Worm (Caenorhabditis elegans) whole organism, young adult: ENCODE measurements around the gene K05F1.14.

Experiments used
- D2030.7 ChIP-seq: fragments of 200-800 bp; sonication (Bioruptor generic); IDR thresholded peaks from 2 replicates; pipeline ENCODE4 v1.3.6; 2022; ENCODE audit warnings: missing genetic modification reagents, missing genetic modification characterization, missing compliant biosample characterization
- F10E7.11 ChIP-seq: sonication (generic microtip); optimal IDR thresholded peaks from 2 replicates; lab custom pipeline; 2017; ENCODE audit warnings: mild to moderate bottlenecking, missing genetic modification characterization, moderate library complexity, missing compliant biosample characterization
- F23B12.7 ChIP-seq: sonication (generic microtip); optimal IDR thresholded peaks from 2 replicates; lab custom pipeline; 2017; ENCODE audit warnings: missing genetic modification characterization, mild to moderate bottlenecking, missing compliant biosample characterization, antibody characterized with exemption, moderate library complexity; ENCODE audit not compliant: insufficient read depth
- F39B2.1 ChIP-seq: fragments of 200-800 bp; sonication (Bioruptor generic); IDR thresholded peaks from 2 replicates; pipeline ENCODE4 v1.3.6; 2022; ENCODE audit warnings: missing genetic modification reagents, missing genetic modification characterization, missing compliant biosample characterization
- F49E8.2 ChIP-seq: sonication (generic microtip); optimal IDR thresholded peaks from 3 replicates; lab custom pipeline; 2017; ENCODE audit warnings: missing genetic modification characterization, mild to moderate bottlenecking, missing compliant biosample characterization, antibody characterized with exemption, moderate library complexity; ENCODE audit not compliant: insufficient read depth
- T07F8.4 ChIP-seq: sonication (generic microtip); optimal IDR thresholded peaks from 2 replicates; lab custom pipeline; 2016; ENCODE audit warnings: mild to moderate bottlenecking, missing genetic modification characterization, moderate library complexity, missing compliant biosample characterization
- Y53G8AR.9 ChIP-seq: fragments of 200-800 bp; sonication (Bioruptor generic); conservative IDR thresholded peaks from 2 replicates; pipeline ENCODE4 v1.3.6; 2022; ENCODE audit warnings: missing genetic modification reagents, missing genetic modification characterization, missing compliant biosample characterization
- Y67H2A.10 ChIP-seq: fragments of 200-800 bp; sonication (Bioruptor generic); conservative IDR thresholded peaks from 2 replicates; pipeline ENCODE4 v1.3.6; 2022; ENCODE audit warnings: missing genetic modification reagents, missing genetic modification characterization, missing compliant biosample characterization
- Y79H2A.3 ChIP-seq: fragments of 200-800 bp; sonication (Bioruptor generic); conservative IDR thresholded peaks from 2 replicates; pipeline ENCODE4 v1.3.6; 2022; ENCODE audit warnings: missing genetic modification reagents, missing genetic modification characterization, missing compliant biosample characterization
- Y95B8A.8 ChIP-seq: fragments of 200-800 bp; sonication (Bioruptor generic); IDR thresholded peaks from 2 replicates; pipeline ENCODE4 v1.3.6; 2022; ENCODE audit warnings: missing genetic modification reagents, missing genetic modification characterization, missing compliant biosample characterization
- ZK185.1 ChIP-seq: sonication (generic microtip); optimal IDR thresholded peaks from 2 replicates; lab custom pipeline; 2016; ENCODE audit warnings: mild to moderate bottlenecking, missing genetic modification characterization, missing compliant biosample characterization; ENCODE audit not compliant: poor library complexity, severe bottlenecking
- atf-7 ChIP-seq: sonication (generic microtip); optimal IDR thresholded peaks from 2 replicates; lab custom pipeline; 2017; ENCODE audit warnings: mild to moderate bottlenecking, missing genetic modification characterization, missing compliant biosample characterization
- attf-3 ChIP-seq: fragments of 200-800 bp; sonication (Bioruptor generic); conservative IDR thresholded peaks from 2 replicates; pipeline ENCODE4 v1.3.6; 2022; ENCODE audit warnings: missing genetic modification reagents, missing genetic modification characterization, missing compliant biosample characterization
- bed-1 ChIP-seq: fragments of 200-800 bp; sonication (Bioruptor generic); IDR thresholded peaks from 2 replicates; pipeline ENCODE4 v1.3.6; 2022; ENCODE audit warnings: missing genetic modification reagents, missing genetic modification characterization, missing compliant biosample characterization
- cebp-2 ChIP-seq: fragments of 200-800 bp; sonication (Bioruptor generic); IDR thresholded peaks from 2 replicates; pipeline ENCODE4 v1.3.6; 2022; ENCODE audit warnings: missing genetic modification characterization, missing compliant biosample characterization
- ceh-100 ChIP-seq: fragments of 200-800 bp; sonication (Bioruptor generic); IDR thresholded peaks from 2 replicates; pipeline ENCODE4 v1.3.6; 2022; ENCODE audit warnings: missing genetic modification reagents, missing genetic modification characterization, missing compliant biosample characterization
- ceh-27 ChIP-seq: fragments of 200-800 bp; sonication (Bioruptor generic); optimal IDR thresholded peaks from 2 replicates; lab custom pipeline; 2018; ENCODE audit warnings: mild to moderate bottlenecking, missing genetic modification characterization, moderate library complexity, missing compliant biosample characterization
- ceh-58 ChIP-seq: fragments of 200-800 bp; sonication (Bioruptor generic); IDR thresholded peaks from 2 replicates; pipeline ENCODE4 v1.3.6; 2022; ENCODE audit warnings: missing genetic modification characterization, missing compliant biosample characterization
- ceh-91 ChIP-seq: fragments of 200-800 bp; sonication (Bioruptor generic); IDR thresholded peaks from 2 replicates; pipeline ENCODE4 v1.3.6; 2022; ENCODE audit warnings: missing genetic modification reagents, missing genetic modification characterization, missing compliant biosample characterization
- chd-7 ChIP-seq: sonication (generic microtip); optimal IDR thresholded peaks from 2 replicates; lab custom pipeline; 2016; ENCODE audit warnings: mild to moderate bottlenecking, missing genetic modification characterization, moderate library complexity, missing compliant biosample characterization
- dpl-1 ChIP-seq: fragments of 150-350 bp; optimal IDR thresholded peaks from 2 replicates; lab custom pipeline; 2014; ENCODE audit warnings: missing biosample characterization, missing genetic modification reagents, missing genetic modification characterization
- ets-4 ChIP-seq: fragments of 200-800 bp; sonication (Bioruptor generic); optimal IDR thresholded peaks from 2 replicates; lab custom pipeline; 2018; ENCODE audit warnings: mild to moderate bottlenecking, missing genetic modification characterization, missing compliant biosample characterization
- fkh-3 ChIP-seq: sonication (generic microtip); optimal IDR thresholded peaks from 2 replicates; lab custom pipeline; 2016; ENCODE audit warnings: mild to moderate bottlenecking, missing genetic modification characterization, missing compliant biosample characterization
- hlh-12 ChIP-seq: sonication (generic microtip); optimal IDR thresholded peaks from 2 replicates; lab custom pipeline; 2016; ENCODE audit warnings: missing genetic modification characterization, missing compliant biosample characterization
- hlh-26 ChIP-seq: fragments of 200-800 bp; sonication (Bioruptor generic); conservative IDR thresholded peaks from 2 replicates; pipeline ENCODE4 v1.3.6; 2022; ENCODE audit warnings: missing genetic modification reagents, missing genetic modification characterization, missing compliant biosample characterization
- hmg-20 ChIP-seq: fragments of 200-800 bp; sonication (Bioruptor generic); IDR thresholded peaks from 2 replicates; pipeline ENCODE4 v1.3.6; 2022; ENCODE audit warnings: missing genetic modification reagents, missing genetic modification characterization, missing compliant biosample characterization
- let-607 ChIP-seq, 2 experiments: fragments of 200-800 bp in 1 of 2; sonication (Bioruptor generic) in 1 of 2; sonication (generic microtip) in 1 of 2; optimal IDR thresholded peaks; 2 replicates each; lab custom pipeline; 2016 to 2018; ENCODE audit warnings: mild to moderate bottlenecking in 2 of 2, missing compliant biosample characterization in 2 of 2, missing genetic modification characterization in 2 of 2, moderate library complexity in 2 of 2, missing genotype in 1 of 2
- lin-26 ChIP-seq: fragments of 200-800 bp; sonication (Bioruptor generic); IDR thresholded peaks from 2 replicates; pipeline ENCODE4 v1.3.6; 2022; ENCODE audit warnings: missing genetic modification reagents, missing genetic modification characterization, missing compliant biosample characterization
- lin-54 ChIP-seq: fragments of 200-800 bp; sonication (Bioruptor generic); optimal IDR thresholded peaks from 2 replicates; lab custom pipeline; 2018; ENCODE audit warnings: mild to moderate bottlenecking, missing genetic modification characterization, missing compliant biosample characterization
- lir-1 ChIP-seq: fragments of 200-800 bp; sonication (Bioruptor generic); conservative IDR thresholded peaks from 2 replicates; pipeline ENCODE4 v1.3.6; 2022; ENCODE audit warnings: missing genetic modification reagents, missing genetic modification characterization, missing compliant biosample characterization
- lsy-27 ChIP-seq: sonication (generic microtip); optimal IDR thresholded peaks from 2 replicates; lab custom pipeline; 2017; ENCODE audit warnings: missing genetic modification characterization, mild to moderate bottlenecking, missing compliant biosample characterization, antibody characterized with exemption, missing genotype, borderline replicate concordance; ENCODE audit not compliant: insufficient read depth
- madf-6 ChIP-seq: fragments of 200-800 bp; sonication (Bioruptor generic); IDR thresholded peaks from 2 replicates; pipeline ENCODE4 v1.3.6; 2022; ENCODE audit warnings: missing genetic modification reagents, missing genetic modification characterization, missing compliant biosample characterization
- mes-4 ChIP-seq: sonication (generic microtip); optimal IDR thresholded peaks from 2 replicates; lab custom pipeline; 2016; ENCODE audit warnings: missing genotype, missing genetic modification characterization, missing compliant biosample characterization
- nfya-1 ChIP-seq: sonication (generic microtip); optimal IDR thresholded peaks from 2 replicates; lab custom pipeline; 2017; ENCODE audit warnings: antibody characterized with exemption, missing compliant biosample characterization, missing genetic modification characterization, borderline replicate concordance; ENCODE audit not compliant: insufficient read depth
- nfya-2 ChIP-seq: fragments of 200-800 bp; sonication (Bioruptor generic); IDR thresholded peaks from 2 replicates; pipeline ENCODE4 v1.3.6; 2022; ENCODE audit warnings: missing genetic modification reagents, missing genetic modification characterization, missing compliant biosample characterization
- nhr-120 ChIP-seq: fragments of 200-800 bp; sonication (Bioruptor generic); IDR thresholded peaks from 2 replicates; pipeline ENCODE4 v1.3.6; 2022; ENCODE audit warnings: missing genetic modification characterization, missing compliant biosample characterization
- nhr-27 ChIP-seq: fragments of 200-800 bp; sonication (Bioruptor generic); optimal IDR thresholded peaks from 2 replicates; lab custom pipeline; 2018; ENCODE audit warnings: mild to moderate bottlenecking, missing genetic modification characterization, moderate library complexity, missing compliant biosample characterization
- rpc-1 ChIP-seq, 2 experiments: fragments of 150-350 bp in 1 of 2; sonication (generic microtip) in 1 of 2; optimal IDR thresholded peaks; 2 replicates each; lab custom pipeline; 2014 to 2018; ENCODE audit warnings: missing biosample characterization in 1 of 2, missing genetic modification characterization in 1 of 2, missing genetic modification reagents in 1 of 2, missing genotype in 1 of 2
- somi-1 ChIP-seq: fragments of 200-800 bp; sonication (Bioruptor generic); optimal IDR thresholded peaks from 2 replicates; lab custom pipeline; 2018; ENCODE audit warnings: mild to moderate bottlenecking, missing genetic modification characterization, missing compliant biosample characterization
- sptf-2 ChIP-seq: fragments of 200-800 bp; sonication (Bioruptor generic); optimal IDR thresholded peaks from 2 replicates; lab custom pipeline; 2018; ENCODE audit warnings: mild to moderate bottlenecking, missing genetic modification characterization, missing compliant biosample characterization
- unc-130 ChIP-seq: sonication (generic microtip); optimal IDR thresholded peaks from 2 replicates; lab custom pipeline; 2016; ENCODE audit warnings: missing genetic modification reagents, missing genetic modification characterization, missing compliant biosample characterization
- xnd-1 ChIP-seq: sonication (generic microtip); optimal IDR thresholded peaks from 2 replicates; lab custom pipeline; 2016; ENCODE audit warnings: missing genotype, missing genetic modification reagents, missing genetic modification characterization, missing compliant biosample characterization
- zim-3 ChIP-seq: sonication (generic microtip); optimal IDR thresholded peaks from 2 replicates; lab custom pipeline; 2017; ENCODE audit warnings: mild to moderate bottlenecking, missing genetic modification characterization, moderate library complexity, missing compliant biosample characterization
- ztf-22 ChIP-seq: fragments of 200-800 bp; sonication (Bioruptor generic); optimal IDR thresholded peaks from 2 replicates; lab custom pipeline; 2018; ENCODE audit warnings: mild to moderate bottlenecking, missing genetic modification characterization, moderate library complexity, missing compliant biosample characterization
- ztf-3 ChIP-seq: fragments of 200-800 bp; sonication (Bioruptor generic); optimal IDR thresholded peaks from 2 replicates; lab custom pipeline; 2018; ENCODE audit warnings: mild to moderate bottlenecking, missing genetic modification characterization, missing compliant biosample characterization

Gene K05F1.14

ce11 chrII:5774120-5774519, 18.3 kb downstream of the K05F1.14 start, which contains the start of the genes dmd-5 and F10C1.1:
TSS of gene dmd-5 (minus strand) at chrII:5774220.
TSS of gene F10C1.1 (plus strand) at chrII:5774229.
- TF ChIP-seq F39B2.1 (GFP tag; lab: Robert Waterston, UW) (no peak), ceh-58 (no peak), ceh-100 (GFP tag; lab: Robert Waterston, UW) (no peak), lin-54 (no peak), nhr-120 (GFP tag; lab: Robert Waterston, UW) (no peak), bed-1 (GFP tag; lab: Robert Waterston, UW) (no peak), zim-3 (tag; lab: Kevin White, UChicago) (no peak), lsy-27 (tag; lab: Kevin White, UChicago) (no peak), dpl-1 (GFP tag; lab: Kevin White, UChicago) (no peak), Y95B8A.8 (GFP tag; lab: Robert Waterston, UW) (no peak), Y53G8AR.9 (GFP tag; lab: Robert Waterston, UW) (no peak), ztf-22 (GFP tag; lab: Kevin White, UChicago) (no peak), mes-4 (no peak), unc-130 (GFP tag; lab: Kevin White, UChicago) (no peak), F23B12.7 (tag; lab: Kevin White, UChicago) (no peak)

ce11 chrII:5772547-5773142, 19.7 kb downstream of the K05F1.14 start:
- peak; percentile 57 for TF ChIP-seq madf-6 (GFP tag; lab: Robert Waterston, UW)
- no peak for TF ChIP-seq nfya-2
- peak; percentile 10 for TF ChIP-seq fkh-3 (tag; lab: Kevin White, UChicago)
- no peak for TF ChIP-seq hlh-12 (tag; lab: Kevin White, UChicago)
- TF ChIP-seq sptf-2 (GFP tag; lab: Kevin White, UChicago) = no peak
- TF ChIP-seq somi-1 (GFP tag; lab: Kevin White, UChicago) = peak; percentile 57
- TF ChIP-seq chd-7 = peak; percentile 52
- no peak for TF ChIP-seq ztf-3 (GFP tag; lab: Kevin White, UChicago)
- no peak for TF ChIP-seq xnd-1 (tag; lab: Kevin White, UChicago)
- TF ChIP-seq lir-1 (GFP tag; lab: Robert Waterston, UW) = 0 out of 2 replicates have a peak, but pooled peaks have one; percentile 8
- no peak for TF ChIP-seq hlh-26 (GFP tag; lab: Robert Waterston, UW)
- TF ChIP-seq attf-3 (GFP tag; lab: Robert Waterston, UW) = no peak
- TF ChIP-seq rpc-1 (optimal IDR thresholded peaks at IDR 0.05; lab: Kevin White, UChicago) = peak; percentile 64
- TF ChIP-seq rpc-1 (tag; optimal IDR thresholded peaks at IDR 0.05; lab: Kevin White, UChicago) = peak; percentile 81
- TF ChIP-seq nhr-27 = no peak
- peak; percentile 6 for TF ChIP-seq atf-7 (tag; lab: Kevin White, UChicago)
- TF ChIP-seq ceh-27 (GFP tag; lab: Kevin White, UChicago) = peak; percentile 75
- no peak for TF ChIP-seq bed-1 (GFP tag; lab: Robert Waterston, UW)
- TF ChIP-seq Y79H2A.3 = peak; percentile 47; the same call in 1 of the 2 replicates
- no peak for TF ChIP-seq hmg-20 (GFP tag; lab: Robert Waterston, UW)
- TF ChIP-seq D2030.7 (GFP tag; lab: Robert Waterston, UW) = no peak
- no peak for TF ChIP-seq cebp-2 (GFP tag; lab: Robert Waterston, UW)
- no peak for TF ChIP-seq F10E7.11 (tag; lab: Kevin White, UChicago)
- no peak for TF ChIP-seq ceh-91
- TF ChIP-seq Y67H2A.10 (GFP tag; lab: Robert Waterston, UW) = no peak
- no peak for TF ChIP-seq let-607 (tag; optimal IDR thresholded peaks at IDR 0.05; lab: Kevin White, UChicago)
- no peak for TF ChIP-seq F49E8.2 (tag; lab: Kevin White, UChicago)
- TF ChIP-seq ceh-100 (GFP tag; lab: Robert Waterston, UW) = 0 out of 2 replicates have a peak, but pooled peaks have one; percentile 27
- TF ChIP-seq ets-4 (GFP tag; lab: Kevin White, UChicago) = no peak
- peak; percentile 31 for TF ChIP-seq ZK185.1
- TF ChIP-seq zim-3 (tag; lab: Kevin White, UChicago) = peak; percentile 54
- peak; percentile 37 for TF ChIP-seq T07F8.4 (tag; lab: Kevin White, UChicago)
- peak; percentile 86 for TF ChIP-seq lin-26
- 0 out of 2 replicates have a peak, but pooled peaks have one; percentile 57 for TF ChIP-seq Y53G8AR.9 (GFP tag; lab: Robert Waterston, UW)
- no peak for TF ChIP-seq nfya-1 (tag; lab: Kevin White, UChicago)
